Worm (Caenorhabditis elegans) whole organism, L3 larva: ENCODE measurements around the gene F22E5.9.

Source experiments
- fkh-10 ChIP-seq: sonication (generic microtip); optimal IDR thresholded peaks from 2 replicates; lab custom pipeline; 2017; ENCODE audit warnings: missing biosample characterization, missing genetic modification reagents, missing genetic modification characterization
- lin-39 ChIP-seq: fragments of 150-350 bp; optimal IDR thresholded peaks from 2 replicates; lab custom pipeline; 2018; ENCODE audit warnings: missing biosample characterization, missing genetic modification reagents, missing genetic modification characterization
- nhr-12 ChIP-seq: fragments of 150-350 bp; optimal IDR thresholded peaks from 2 replicates; lab custom pipeline; 2014; ENCODE audit warnings: missing biosample characterization, missing genetic modification characterization
- nhr-67 ChIP-seq: fragments of 150-350 bp; optimal IDR thresholded peaks from 2 replicates; lab custom pipeline; 2014; ENCODE audit warnings: missing biosample characterization, missing genetic modification characterization
- pqm-1 ChIP-seq: fragments of 150-350 bp; optimal IDR thresholded peaks from 2 replicates; lab custom pipeline; 2017; ENCODE audit warnings: missing biosample characterization, missing genetic modification characterization, inconsistent platforms
- snpc-4 ChIP-seq: fragments of 150-350 bp; optimal IDR thresholded peaks from 2 replicates; lab custom pipeline; 2014; ENCODE audit warnings: missing biosample characterization, missing genetic modification characterization
- ztf-11 ChIP-seq: fragments of 150-350 bp; optimal IDR thresholded peaks from 2 replicates; lab custom pipeline; 2014; ENCODE audit warnings: missing biosample characterization, missing genetic modification characterization

DNA sequence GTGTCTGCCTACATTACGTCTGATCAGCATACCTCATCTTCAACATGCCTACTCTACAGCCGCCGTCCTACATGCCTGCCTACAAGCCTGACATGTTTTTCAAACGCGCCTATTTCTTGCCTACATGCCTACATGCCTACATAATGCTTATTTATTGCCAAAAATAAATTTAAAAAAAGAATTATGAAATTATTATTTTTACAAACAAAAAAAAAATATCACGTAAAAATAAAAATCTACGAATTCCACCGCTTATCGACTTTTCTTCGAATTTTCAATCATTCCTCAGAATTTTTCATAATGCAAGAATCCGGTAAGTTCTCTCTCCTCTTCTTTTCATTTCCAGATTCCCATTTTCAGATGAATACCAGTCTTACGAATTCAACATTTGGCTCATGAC is 15.7 kb upstream of the F22E5.9 start, which contains the start of gene D2062.5:
- TF ChIP-seq pqm-1 (tag; lab: Kevin White, UChicago) (no peak), nhr-67 (tag; lab: Kevin White, UChicago) (no peak), lin-39 (tag; lab: Kevin White, UChicago) (no peak), nhr-12 (no peak), snpc-4 (no peak), fkh-10 (GFP tag; lab: Kevin White, UChicago) (no peak), ztf-11 (no peak)
